Worm (Caenorhabditis elegans): Measurements from ENCODE around the gene str-198.

str-198 gene

DNA sequence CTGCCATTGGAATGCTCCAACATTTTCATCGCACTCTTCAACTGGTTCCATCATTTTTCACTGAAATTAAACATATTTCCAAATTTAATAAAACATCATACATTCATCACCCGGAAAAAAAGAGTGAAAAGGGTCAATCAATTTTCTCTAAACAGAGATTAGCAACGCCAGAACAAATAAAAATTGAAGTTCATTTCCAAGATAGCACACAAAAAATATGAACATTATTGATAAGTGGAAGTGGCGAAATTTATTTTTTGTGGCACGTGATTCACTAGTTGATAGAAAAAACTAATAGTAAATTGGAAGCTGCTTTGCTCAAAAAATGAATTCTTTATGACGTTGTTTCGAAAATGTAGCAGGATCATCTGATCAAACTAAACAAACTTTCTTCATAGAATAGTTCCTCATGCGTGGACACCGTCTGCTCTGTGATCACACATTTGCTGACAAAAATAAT, 27.7 kb downstream of the str-198 start, which contains the start of the genes F14H3.12 and srj-29:
Gene F14H3.12 (minus strand): TSS at position 74 of the 460 bp plus-strand sequence.
Gene srj-29 (plus strand): TSS at position 410 of the 460 bp plus-strand sequence.
- TF ChIP-seq nhr-80 (tag; optimal IDR thresholded peaks at IDR 0.05) (peak; percentile 76), cebp-1 (GFP tag; IDR thresholded peaks at IDR 0.05) (peak; percentile 32; the same call in 1 of the 2 replicates), cebp-1 (tag; optimal IDR thresholded peaks at IDR 0.05) (no peak), dpl-1 (GFP tag; optimal IDR thresholded peaks at IDR 0.05) (no peak)

DNA sequence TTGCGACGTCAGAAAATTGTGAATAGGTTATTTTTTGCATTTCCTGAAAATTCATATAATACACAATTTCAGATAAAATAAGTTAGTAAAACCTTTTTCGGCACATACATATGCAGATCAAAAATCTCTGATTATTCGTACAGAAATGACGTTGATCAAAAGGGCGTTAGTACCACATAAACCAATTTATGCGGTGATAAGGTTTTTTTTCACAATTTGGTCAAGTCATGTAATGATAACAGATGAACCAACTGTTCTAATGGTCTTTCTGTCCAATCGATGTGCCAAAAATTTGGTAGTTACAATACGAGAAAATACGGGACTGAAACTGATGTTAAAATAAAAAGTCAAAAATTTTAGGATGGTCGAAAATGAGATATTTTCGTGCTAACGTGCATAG, 32.4 kb downstream of the str-198 start:
- TF ChIP-seq Y56A3A.18 (GFP tag; IDR thresholded peaks at IDR 0.05) (no peak), madf-10 (tag; optimal IDR thresholded peaks at IDR 0.05) (no peak), nhr-80 (tag; optimal IDR thresholded peaks at IDR 0.05) (peak; percentile 34)

DNA sequence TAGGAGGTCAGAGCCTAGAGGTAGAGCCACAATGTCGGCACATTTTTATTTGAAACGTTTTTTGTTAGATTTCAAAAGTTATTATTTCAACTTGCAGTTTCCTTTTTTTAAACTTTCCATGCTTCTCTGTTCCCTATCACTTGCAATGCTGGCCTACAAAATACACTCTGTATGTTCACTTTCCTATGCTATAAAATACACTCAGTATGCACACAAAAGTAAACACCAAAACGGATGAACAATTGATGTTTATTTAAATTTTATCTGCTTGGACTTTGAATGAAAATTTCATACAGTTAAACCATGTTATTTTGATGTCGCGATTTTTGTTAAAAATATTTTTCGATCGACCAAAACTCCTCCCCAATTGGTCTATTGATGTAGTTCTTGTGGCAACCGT, 33.1 kb downstream of the str-198 start:
- TF ChIP-seq let-607 (tag; optimal IDR thresholded peaks at IDR 0.05) = no peak
- no peak for TF ChIP-seq ceh-79 (tag; optimal IDR thresholded peaks at IDR 0.05)
- no peak for TF ChIP-seq sdz-38 (tag; optimal IDR thresholded peaks at IDR 0.05)
- TF ChIP-seq hlh-12 (tag; optimal IDR thresholded peaks at IDR 0.05) = no peak
- TF ChIP-seq ztf-25 (GFP tag; IDR thresholded peaks at IDR 0.05) = no peak
- TF ChIP-seq mes-4 (tag; optimal IDR thresholded peaks at IDR 0.05) = no peak
- TF ChIP-seq him-1 (tag; optimal IDR thresholded peaks at IDR 0.05) = no peak
- TF ChIP-seq die-1 (tag; optimal IDR thresholded peaks at IDR 0.05) = no peak
- no peak for TF ChIP-seq nfya-2 (GFP tag; IDR thresholded peaks at IDR 0.05)
- no peak for TF ChIP-seq lin-40 (tag; optimal IDR thresholded peaks at IDR 0.05)
- TF ChIP-seq hmg-1.2 (GFP tag; IDR thresholded peaks at IDR 0.05) = no peak

DNA sequence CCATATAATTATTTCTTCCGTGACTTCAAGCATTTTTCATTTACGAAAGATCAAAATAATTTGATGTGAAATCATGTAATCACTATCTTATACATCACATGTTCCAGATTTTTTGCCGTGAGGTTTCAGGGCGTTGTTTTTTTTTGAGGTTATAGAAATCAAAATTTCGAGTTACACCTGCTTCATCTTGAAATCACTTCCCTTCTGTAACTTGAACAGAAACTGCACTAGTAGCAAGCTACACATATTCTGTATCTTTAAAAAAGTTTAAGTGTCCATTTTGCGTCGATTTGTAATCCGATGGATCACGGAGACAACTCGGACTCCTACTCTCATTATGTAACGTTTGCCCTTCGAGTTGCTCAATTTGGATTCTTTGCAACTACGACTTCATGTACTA, 43.1 kb downstream of the str-198 start, which contains the start of gene F22B8.3:
Gene F22B8.3 (plus strand): TSS at position 301 of the 400 bp plus-strand sequence.
- TF ChIP-seq Y53G8AR.9 (GFP tag; conservative IDR thresholded peaks at IDR 0.05) (no peak), tbp1 (GFP tag; optimal IDR thresholded peaks at IDR 0.05) (no peak), athp-1 (tag; optimal IDR thresholded peaks at IDR 0.05) (no peak), rec-8 (tag; optimal IDR thresholded peaks at IDR 0.05) (no peak)

DNA sequence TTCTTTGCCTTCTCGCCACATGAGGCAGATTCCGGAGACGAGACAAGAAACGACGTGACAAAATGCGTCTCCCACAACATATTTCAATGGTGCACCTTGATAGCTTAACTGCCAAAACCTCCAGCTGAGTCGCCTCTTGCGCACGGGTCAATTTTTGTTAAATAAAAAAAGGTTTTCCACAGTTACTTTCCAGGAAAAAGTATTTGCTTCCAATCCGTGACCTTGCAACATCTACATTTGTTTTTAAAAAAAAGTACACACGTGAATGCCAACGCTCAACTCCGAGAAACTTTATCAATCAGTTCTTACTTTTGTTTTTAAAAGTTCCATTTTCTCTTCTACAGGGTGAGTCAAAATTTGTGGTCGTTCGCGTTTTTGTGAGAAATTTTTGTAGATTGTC, 46.7 kb downstream of the str-198 start, which contains the start of gene F22B8.7:
Gene F22B8.7 (plus strand): TSS at position 301 of the 400 bp plus-strand sequence.
- TF ChIP-seq cebp-1 (GFP tag; IDR thresholded peaks at IDR 0.05) (no peak), cebp-1 (tag; optimal IDR thresholded peaks at IDR 0.05) (no peak), ekl-4 (GFP tag; IDR thresholded peaks at IDR 0.05) (no peak), lin-54 (GFP tag; optimal IDR thresholded peaks at IDR 0.05) (no peak), madf-8 (GFP tag; conservative IDR thresholded peaks at IDR 0.05) (no peak), hlh-12 (tag; optimal IDR thresholded peaks at IDR 0.05) (no peak)

DNA sequence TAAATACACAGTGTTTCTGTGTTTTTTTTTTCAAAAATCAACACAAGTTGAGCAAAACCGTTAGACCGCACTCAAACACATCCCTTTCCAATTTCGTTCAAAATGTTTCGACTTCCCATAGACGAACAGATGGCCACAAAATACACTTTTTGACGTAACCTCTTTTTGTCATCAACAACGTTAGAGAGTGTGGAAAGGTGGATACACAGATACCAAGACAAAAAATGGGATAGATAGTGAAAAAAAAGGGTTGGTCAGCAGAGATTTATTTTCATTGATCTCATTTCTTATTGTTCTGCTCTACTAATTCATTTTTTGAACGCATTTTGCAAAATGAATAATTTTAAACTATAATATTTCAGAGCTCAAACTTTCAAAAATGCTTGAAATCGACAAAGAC, 47.3 kb downstream of the str-198 start:
- no peak for TF ChIP-seq sptf-2 (GFP tag; optimal IDR thresholded peaks at IDR 0.05)
- TF ChIP-seq egrh-3 (GFP tag; IDR thresholded peaks at IDR 0.05) = no peak
- TF ChIP-seq F57C9.4 (tag; optimal IDR thresholded peaks at IDR 0.05) = no peak
- TF ChIP-seq Y53F4B.3 (GFP tag; IDR thresholded peaks at IDR 0.05) = no peak
- TF ChIP-seq efl-1 (GFP tag; optimal IDR thresholded peaks at IDR 0.05) = no peak
- TF ChIP-seq lin-54 (GFP tag; optimal IDR thresholded peaks at IDR 0.05) = no peak
- no peak for TF ChIP-seq F22D6.2 (tag; optimal IDR thresholded peaks at IDR 0.05)
- no peak for TF ChIP-seq xnd-1 (tag; optimal IDR thresholded peaks at IDR 0.05)
- TF ChIP-seq fkh-3 (tag; optimal IDR thresholded peaks at IDR 0.05) = no peak
- no peak for TF ChIP-seq ceh-100 (GFP tag; IDR thresholded peaks at IDR 0.05)
- TF ChIP-seq dpff-1 (tag; optimal IDR thresholded peaks at IDR 0.05) = no peak
- no peak for TF ChIP-seq madf-3 (GFP tag; IDR thresholded peaks at IDR 0.05)
- TF ChIP-seq D2030.7 (GFP tag; IDR thresholded peaks at IDR 0.05) = no peak
- no peak for TF ChIP-seq F55B11.4 (tag; optimal IDR thresholded peaks at IDR 0.05; ENCODE audit: borderline replicate concordance, insufficient read depth)
- TF ChIP-seq rpc-1 (optimal IDR thresholded peaks at IDR 0.05) = no peak
- TF ChIP-seq rpc-1 (tag; optimal IDR thresholded peaks at IDR 0.05) = no peak
- TF ChIP-seq nhr-90 (tag; optimal IDR thresholded peaks at IDR 0.05) = no peak
- TF ChIP-seq F39B2.1 (GFP tag; IDR thresholded peaks at IDR 0.05) = no peak
- no peak for TF ChIP-seq ceh-40 (GFP tag; IDR thresholded peaks at IDR 0.05)

Measured in whole organism, young adult.